Worm (Caenorhabditis elegans): ENCODE data around the gene F42A10.9.

DNA sequence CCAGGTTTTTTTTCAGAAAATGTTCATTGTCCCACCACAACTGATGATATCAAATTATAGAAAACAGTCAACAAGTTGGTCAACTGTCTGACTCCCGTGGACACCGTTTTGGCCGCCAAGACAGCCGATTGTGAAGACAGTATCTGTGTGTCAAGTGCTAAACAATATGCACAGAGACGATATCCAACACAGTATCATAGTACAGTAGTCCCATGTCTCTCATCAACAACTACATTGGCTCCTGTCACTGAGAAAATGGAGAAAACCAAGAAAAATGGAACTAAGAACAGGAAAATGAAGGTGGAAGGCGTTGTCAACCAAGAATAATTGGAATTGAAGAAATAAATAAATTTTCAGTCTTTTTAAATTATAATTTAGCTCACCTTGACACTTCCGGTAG, 15.7 kb upstream of the F42A10.9 start:
- no peak for TF ChIP-seq ztf-7 (tag; optimal IDR thresholded peaks at IDR 0.05)
- TF ChIP-seq snpc-4 (tag; optimal IDR thresholded peaks at IDR 0.05) = no peak
- no peak for TF ChIP-seq R02D3.7 (tag; optimal IDR thresholded peaks at IDR 0.05)
- TF ChIP-seq mdl-1 (tag; optimal IDR thresholded peaks at IDR 0.05) = no peak
- no peak for TF ChIP-seq F44E2.7 (GFP tag; IDR thresholded peaks at IDR 0.05)
- no peak for TF ChIP-seq snpc-1.2 (GFP tag; IDR thresholded peaks at IDR 0.05)
- TF ChIP-seq unc-62 (GFP tag; optimal IDR thresholded peaks at IDR 0.05 in 1 of 2) = no peak
- no peak for TF ChIP-seq unc-62 (tag; optimal IDR thresholded peaks at IDR 0.05)
- no peak for TF ChIP-seq hlh-30 (tag; optimal IDR thresholded peaks at IDR 0.05; ENCODE audit: insufficient read depth)
